Worm (Caenorhabditis elegans) whole organism, L1 larva: Measurements from ENCODE around the gene wrt-6.
A peak's percentile ranks its signal among the peaks of the same experiment; 100 is the strongest.

Source experiments
- C16A3.4 ChIP-seq: fragments of 150-350 bp; optimal IDR thresholded peaks from 2 replicates; lab custom pipeline; 2014; ENCODE audit warnings: missing biosample characterization, missing genetic modification characterization
- Y116A8C.19 ChIP-seq: sonication (generic microtip); optimal IDR thresholded peaks from 2 replicates; lab custom pipeline; 2016; ENCODE audit warnings: missing compliant biosample characterization, missing genetic modification characterization, borderline replicate concordance
- aly-2 ChIP-seq: fragments of 150-350 bp; optimal IDR thresholded peaks from 2 replicates; lab custom pipeline; 2014; ENCODE audit warnings: missing biosample characterization, missing genetic modification characterization
- ama-1 ChIP-seq: fragments of 150-350 bp; optimal IDR thresholded peaks from 2 replicates; lab custom pipeline; 2014
- blmp-1 ChIP-seq: fragments of 150-350 bp; optimal IDR thresholded peaks from 2 replicates; lab custom pipeline; 2014; ENCODE audit warnings: missing biosample characterization, missing genetic modification characterization
- ceh-63 ChIP-seq: fragments of 200-800 bp; sonication (Bioruptor generic); optimal IDR thresholded peaks from 2 replicates; lab custom pipeline; 2018; ENCODE audit warnings: mild to moderate bottlenecking, missing genetic modification characterization, missing compliant biosample characterization
- ceh-8 ChIP-seq: fragments of 200-800 bp; sonication (Bioruptor generic); optimal IDR thresholded peaks from 2 replicates; lab custom pipeline; 2018; ENCODE audit warnings: mild to moderate bottlenecking, missing genetic modification characterization, moderate library complexity, missing compliant biosample characterization
- ceh-88 ChIP-seq: fragments of 200-800 bp; sonication (Bioruptor generic); IDR thresholded peaks from 2 replicates; pipeline ENCODE4 v1.3.6; 2022; ENCODE audit warnings: missing genetic modification characterization, missing compliant biosample characterization
- ceh-90 ChIP-seq: sonication (generic microtip); optimal IDR thresholded peaks from 2 replicates; lab custom pipeline; 2016; ENCODE audit warnings: missing genetic modification characterization, missing compliant biosample characterization
- ces-1 ChIP-seq: fragments of 150-350 bp; optimal IDR thresholded peaks from 2 replicates; lab custom pipeline; 2014; ENCODE audit warnings: missing biosample characterization, missing genetic modification reagents, missing genetic modification characterization
- efl-3 ChIP-seq: fragments of 200-800 bp; sonication (Bioruptor generic); optimal IDR thresholded peaks from 2 replicates; lab custom pipeline; 2018; ENCODE audit warnings: mild to moderate bottlenecking, missing genetic modification characterization, missing compliant biosample characterization
- egl-13 ChIP-seq: sonication (generic microtip); optimal IDR thresholded peaks from 2 replicates; lab custom pipeline; 2016; ENCODE audit warnings: missing genotype, missing genetic modification reagents, missing genetic modification characterization, missing compliant biosample characterization
- elt-2 ChIP-seq: sonication (generic microtip); optimal IDR thresholded peaks from 2 replicates; lab custom pipeline; 2016; ENCODE audit warnings: missing genetic modification characterization, mild to moderate bottlenecking, inconsistent platforms, missing compliant biosample characterization, missing genetic modification reagents
- elt-3 ChIP-seq, 6 experiments: fragments of 150-350 bp in 1 of 6; sonication (generic microtip); optimal IDR thresholded peaks; 2 replicates each; lab custom pipeline; 2017 to 2018; ENCODE audit warnings: missing biosample characterization in 6 of 6, missing genetic modification characterization in 6 of 6, inconsistent platforms in 1 of 6
- ets-5 ChIP-seq: fragments of 200-800 bp; sonication (Bioruptor generic); IDR thresholded peaks from 2 replicates; pipeline ENCODE4 v1.3.6; 2022; ENCODE audit warnings: missing genetic modification characterization, missing compliant biosample characterization
- fkh-10 ChIP-seq: sonication (generic microtip); optimal IDR thresholded peaks from 2 replicates; lab custom pipeline; 2017; ENCODE audit warnings: missing biosample characterization, missing genetic modification reagents, missing genetic modification characterization
- fkh-4 ChIP-seq: sonication (generic microtip); optimal IDR thresholded peaks from 2 replicates; lab custom pipeline; 2016; ENCODE audit warnings: missing compliant biosample characterization, missing genetic modification characterization, borderline replicate concordance
- fos-1 ChIP-seq: fragments of 150-350 bp; optimal IDR thresholded peaks from 2 replicates; lab custom pipeline; 2014; ENCODE audit warnings: missing biosample characterization, missing genetic modification characterization
- grh-1 ChIP-seq: fragments of 200-800 bp; sonication (Bioruptor generic); IDR thresholded peaks from 2 replicates; pipeline ENCODE4 v1.3.6; 2022; ENCODE audit warnings: missing genetic modification reagents, missing genetic modification characterization, missing compliant biosample characterization
- hlh-17 ChIP-seq: fragments of 200-800 bp; sonication (Bioruptor generic); optimal IDR thresholded peaks from 2 replicates; lab custom pipeline; 2018; ENCODE audit warnings: missing genetic modification characterization, mild to moderate bottlenecking, missing compliant biosample characterization, moderate library complexity, borderline replicate concordance
- hlh-4 ChIP-seq: sonication (generic microtip); optimal IDR thresholded peaks from 2 replicates; lab custom pipeline; 2016; ENCODE audit warnings: mild to moderate bottlenecking, missing genetic modification characterization, missing compliant biosample characterization
- jun-1 ChIP-seq: fragments of 150-350 bp; optimal IDR thresholded peaks from 2 replicates; lab custom pipeline; 2014; ENCODE audit warnings: missing biosample characterization, missing genetic modification reagents, missing genetic modification characterization
- lin-15B ChIP-seq: fragments of 150-350 bp; sonication (generic microtip); optimal IDR thresholded peaks from 3 replicates; lab custom pipeline; 2014; ENCODE audit warnings: missing biosample characterization, missing genetic modification characterization
- lir-3 ChIP-seq: sonication (generic microtip); optimal IDR thresholded peaks from 2 replicates; lab custom pipeline; 2016; ENCODE audit warnings: mild to moderate bottlenecking, missing genetic modification characterization, moderate library complexity, missing compliant biosample characterization; ENCODE audit not compliant: poor library complexity
- mdl-1 ChIP-seq, 2 experiments: fragments of 150-350 bp; optimal IDR thresholded peaks; 2 replicates each; lab custom pipeline; 2014 to 2017; ENCODE audit warnings: missing biosample characterization in 2 of 2, missing genetic modification characterization in 2 of 2, inconsistent platforms in 1 of 2
- mef-2 ChIP-seq: fragments of 150-350 bp; optimal IDR thresholded peaks from 2 replicates; lab custom pipeline; 2014; ENCODE audit warnings: missing biosample characterization, missing genetic modification characterization
- nhr-237 ChIP-seq: fragments of 150-350 bp; optimal IDR thresholded peaks from 2 replicates; lab custom pipeline; 2014; ENCODE audit warnings: missing biosample characterization, missing genetic modification characterization
- nhr-28 ChIP-seq: fragments of 150-350 bp; optimal IDR thresholded peaks from 2 replicates; lab custom pipeline; 2014; ENCODE audit warnings: missing biosample characterization, missing genetic modification characterization
- nhr-71 ChIP-seq: sonication (generic microtip); optimal IDR thresholded peaks from 2 replicates; lab custom pipeline; 2016; ENCODE audit warnings: mild to moderate bottlenecking, missing genetic modification characterization, moderate library complexity, missing compliant biosample characterization
- nhr-76 ChIP-seq: sonication (generic microtip); optimal IDR thresholded peaks from 2 replicates; lab custom pipeline; 2017; ENCODE audit warnings: missing biosample characterization, missing genetic modification characterization
- nhr-77 ChIP-seq: fragments of 150-350 bp; optimal IDR thresholded peaks from 2 replicates; lab custom pipeline; 2014; ENCODE audit warnings: missing biosample characterization, missing genetic modification characterization
- nhr-85 ChIP-seq: sonication (generic microtip); peaks from one replicate; lab custom pipeline; 2016; ENCODE audit warnings: missing genetic modification characterization, inconsistent platforms, missing compliant biosample characterization
- pag-3 ChIP-seq: sonication (generic microtip); optimal IDR thresholded peaks from 2 replicates; lab custom pipeline; 2017; ENCODE audit warnings: missing genetic modification characterization, mild to moderate bottlenecking, missing compliant biosample characterization, antibody characterized with exemption, borderline replicate concordance; ENCODE audit not compliant: insufficient read depth
- skn-1 ChIP-seq: fragments of 150-350 bp; optimal IDR thresholded peaks from 2 replicates; lab custom pipeline; 2014; ENCODE audit warnings: missing biosample characterization, missing genetic modification characterization
- snpc-4 ChIP-seq: fragments of 150-350 bp; optimal IDR thresholded peaks from 2 replicates; lab custom pipeline; 2014; ENCODE audit warnings: missing biosample characterization, missing genetic modification characterization
- snu-23 ChIP-seq: sonication (generic microtip); optimal IDR thresholded peaks from 2 replicates; lab custom pipeline; 2016; ENCODE audit warnings: missing genetic modification characterization, missing compliant biosample characterization
- sox-4 ChIP-seq: sonication (generic microtip); optimal IDR thresholded peaks from 2 replicates; lab custom pipeline; 2016; ENCODE audit warnings: missing genetic modification characterization, missing compliant biosample characterization
- sptf-1 ChIP-seq: fragments of 150-350 bp; optimal IDR thresholded peaks from 2 replicates; lab custom pipeline; 2014; ENCODE audit warnings: missing biosample characterization, missing genetic modification characterization
- sup-37 ChIP-seq: fragments of 200-800 bp; sonication (Bioruptor generic); optimal IDR thresholded peaks from 2 replicates; lab custom pipeline; 2018; ENCODE audit warnings: mild to moderate bottlenecking, missing genetic modification characterization, missing compliant biosample characterization
- swsn-7 ChIP-seq: sonication (generic microtip); optimal IDR thresholded peaks from 2 replicates; lab custom pipeline; 2016; ENCODE audit warnings: missing genetic modification characterization, missing compliant biosample characterization
- tbx-2 ChIP-seq: sonication (generic microtip); optimal IDR thresholded peaks from 2 replicates; lab custom pipeline; 2016; ENCODE audit warnings: missing genetic modification characterization, missing compliant biosample characterization
- tlp-1 ChIP-seq: fragments of 150-350 bp; optimal IDR thresholded peaks from 2 replicates; lab custom pipeline; 2014; ENCODE audit warnings: missing biosample characterization, missing genetic modification characterization
- unc-62 ChIP-seq: fragments of 150-350 bp; optimal IDR thresholded peaks from 2 replicates; lab custom pipeline; 2014; ENCODE audit warnings: missing biosample characterization, missing genetic modification reagents, missing genetic modification characterization
- unc-86 ChIP-seq: sonication (generic microtip); optimal IDR thresholded peaks from 2 replicates; lab custom pipeline; 2016; ENCODE audit warnings: missing genetic modification characterization, missing compliant biosample characterization
- unc-98 ChIP-seq: fragments of 200-800 bp; sonication (Bioruptor generic); IDR thresholded peaks from 2 replicates; pipeline ENCODE4 v1.3.6; 2022; ENCODE audit warnings: missing genetic modification characterization, missing compliant biosample characterization
- vab-15 ChIP-seq: sonication (generic microtip); optimal IDR thresholded peaks from 2 replicates; lab custom pipeline; 2017; ENCODE audit warnings: missing genotype, mild to moderate bottlenecking, missing genetic modification characterization, missing compliant biosample characterization
- zag-1 ChIP-seq: fragments of 150-350 bp; optimal IDR thresholded peaks from 2 replicates; lab custom pipeline; 2014; ENCODE audit warnings: missing biosample characterization, missing genetic modification characterization
- ztf-11 ChIP-seq, 2 experiments: sonication (generic microtip); optimal IDR thresholded peaks; 2 replicates each; lab custom pipeline; 2016 to 2017; ENCODE audit warnings: missing genetic modification characterization in 2 of 2, missing biosample characterization in 1 of 2, missing compliant biosample characterization in 1 of 2
- ztf-4 ChIP-seq: fragments of 150-350 bp; optimal IDR thresholded peaks from 2 replicates; lab custom pipeline; 2014; ENCODE audit warnings: missing biosample characterization, missing genetic modification characterization

Gene wrt-6

ce11 chrX:3492431-3492830 is 12.4 kb downstream of the wrt-6 start (continued):
- TF ChIP-seq tbx-2 = peak; percentile 44

- TF ChIP-seq fos-1 (tag; lab: Kevin White, UChicago) = no peak
- no peak for TF ChIP-seq skn-1 (tag; lab: Kevin White, UChicago)
- no peak for TF ChIP-seq nhr-237
- TF ChIP-seq ets-5 (GFP tag; lab: Robert Waterston, UW) = no peak
- TF ChIP-seq sptf-1 = no peak
- no peak for TF ChIP-seq Y116A8C.19
- no peak for TF ChIP-seq ceh-90 (tag; lab: Kevin White, UChicago)
- TF ChIP-seq mef-2 (tag; lab: Kevin White, UChicago) = no peak
- TF ChIP-seq mdl-1 (tag; optimal IDR thresholded peaks at IDR 0.05; lab: Kevin White, UChicago) = no peak
- TF ChIP-seq pag-3 = no peak
- no peak for TF ChIP-seq nhr-76
- no peak for TF ChIP-seq tbx-2
- no peak for TF ChIP-seq aly-2 (tag; lab: Kevin White, UChicago)
- no peak for TF ChIP-seq C16A3.4 (tag; lab: Kevin White, UChicago)
These were observed 14.6 kb downstream of the wrt-6 start for ce11 chrX:3494634-3495033.

ce11 chrX:3495776-3496175 is 15.7 kb downstream of the wrt-6 start, which contains the start of gene glt-1:
Gene glt-1, plus strand, starts transcription at chrX:3496026.
- TF ChIP-seq nhr-85 (tag; lab: Kevin White, UChicago) (peak; percentile 51), grh-1 (GFP tag; lab: Robert Waterston, UW) (no peak), skn-1 (tag; lab: Kevin White, UChicago) (no peak), unc-86 (tag; lab: Kevin White, UChicago) (no peak), hlh-4 (tag; lab: Kevin White, UChicago) (no peak), nhr-71 (peak; percentile 28), efl-3 (GFP tag; lab: Kevin White, UChicago) (no peak), swsn-7 (tag; lab: Kevin White, UChicago) (no peak), sox-4 (tag; lab: Kevin White, UChicago) (no peak), ztf-4 (tag; lab: Kevin White, UChicago) (no peak), ama-1 (lab: Kevin White, UChicago) (no peak), ztf-11 (tag; optimal IDR thresholded peaks at IDR 0.05; lab: Kevin White, UChicago) (no peak), vab-15 (no peak), mef-2 (tag; lab: Kevin White, UChicago) (no peak), snu-23 (GFP tag; lab: Kevin White, UChicago) (peak; percentile 37), hlh-17 (GFP tag; lab: Kevin White, UChicago) (no peak), Y116A8C.19 (no peak), unc-62 (no peak), nhr-28 (no peak), lin-15B (tag; lab: Kevin White, UChicago) (no peak), tlp-1 (tag; lab: Kevin White, UChicago) (no peak), blmp-1 (tag; lab: Kevin White, UChicago) (peak; percentile 61), lir-3 (no peak), fkh-4 (no peak), egl-13 (tag; lab: Kevin White, UChicago) (no peak), ets-5 (GFP tag; lab: Robert Waterston, UW) (no peak), sup-37 (GFP tag; lab: Kevin White, UChicago) (no peak), ceh-8 (no peak), sptf-1 (no peak), ceh-88 (GFP tag; lab: Robert Waterston, UW) (no peak), ceh-90 (tag; lab: Kevin White, UChicago) (no peak), pag-3 (no peak), snpc-4 (tag; lab: Kevin White, UChicago) (no peak), unc-98 (no peak), jun-1 (tag; lab: Kevin White, UChicago) (no peak), elt-2 (tag; lab: Kevin White, UChicago) (no peak), fos-1 (tag; lab: Kevin White, UChicago) (no peak), nhr-76 (no peak), elt-3 (tag; optimal IDR thresholded peaks at IDR 0.05; lab: Kevin White, UChicago) (peak in 5 of 6 experiments; percentile 31 to 88 (median 68)), zag-1 (no peak), nhr-77 (tag; lab: Kevin White, UChicago) (no peak), tbx-2 (peak; percentile 17), ceh-63 (GFP tag; lab: Kevin White, UChicago) (no peak), fkh-10 (GFP tag; lab: Kevin White, UChicago) (no peak), ces-1 (GFP tag; lab: Kevin White, UChicago) (no peak)
